Worm (Caenorhabditis elegans): ENCODE measurements around the gene F58H1.7.

Gene F58H1.7

DNA sequence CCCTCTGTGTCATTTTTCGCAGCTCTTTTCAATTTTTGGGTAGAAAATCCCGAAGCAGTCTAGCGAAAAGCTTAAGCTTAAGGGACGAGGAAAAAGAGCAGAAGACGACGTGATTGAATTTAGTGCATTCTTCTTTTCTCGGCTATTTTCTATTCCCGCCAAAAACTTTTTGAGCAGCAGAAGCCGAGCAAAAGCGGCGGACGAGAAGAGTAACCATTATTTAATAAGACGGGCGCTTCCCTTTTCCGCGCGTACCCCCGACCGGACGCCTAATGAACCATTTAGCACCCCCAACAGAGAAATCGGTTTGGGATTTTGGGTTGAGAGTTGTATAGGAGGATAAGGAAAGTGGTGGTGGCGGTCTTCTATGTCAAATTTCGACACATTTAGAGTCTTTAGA is 11.0 kb downstream of the F58H1.7 start:
- TF ChIP-seq ces-1 (GFP tag; optimal IDR thresholded peaks at IDR 0.05): peak; percentile 75
- TF ChIP-seq fkh-10 (GFP tag; optimal IDR thresholded peaks at IDR 0.05): peak; percentile 59
- TF ChIP-seq hmg-1.1 (GFP tag; IDR thresholded peaks at IDR 0.05): no peak
- peak; percentile 78 for TF ChIP-seq ctbp-1 (GFP tag; IDR thresholded peaks at IDR 0.05)

DNA sequence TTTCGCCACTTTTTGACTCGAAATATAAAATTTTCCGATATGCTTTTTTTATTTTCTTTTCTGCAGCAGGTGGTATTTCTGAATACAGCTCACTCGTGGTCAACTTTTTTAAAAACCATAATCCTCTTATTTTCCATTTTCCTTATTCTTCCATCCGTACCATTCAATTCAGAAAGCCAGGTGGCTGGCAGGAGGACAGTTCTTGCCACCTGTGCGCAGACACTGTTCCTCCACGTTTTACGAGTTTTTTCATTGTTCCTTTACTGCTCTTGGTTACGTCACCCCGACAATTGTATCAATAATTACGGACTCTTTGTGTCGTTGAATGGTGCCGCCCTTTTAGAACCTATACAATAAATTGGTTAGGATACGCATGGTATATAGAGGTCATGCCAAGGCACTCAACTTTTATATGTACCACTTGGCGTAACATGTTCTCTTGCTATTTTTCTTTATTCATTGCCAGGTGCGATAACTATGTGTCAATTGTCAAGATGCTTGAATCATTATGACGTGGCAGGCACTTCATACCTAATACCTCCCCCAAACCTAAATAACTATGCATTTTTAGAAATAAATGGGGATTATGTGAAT is 11.7 kb downstream of the F58H1.7 start:
- TF ChIP-seq T26A8.4 (GFP tag; IDR thresholded peaks at IDR 0.05): no peak
- no peak for TF ChIP-seq zfp-2 (tag; optimal IDR thresholded peaks at IDR 0.05)
- no peak for TF ChIP-seq pqm-1 (tag; optimal IDR thresholded peaks at IDR 0.05)
- no peak for TF ChIP-seq ctbp-1 (GFP tag; IDR thresholded peaks at IDR 0.05)
- TF ChIP-seq php-3 (GFP tag; IDR thresholded peaks at IDR 0.05): no peak
- TF ChIP-seq nhr-11 (tag; optimal IDR thresholded peaks at IDR 0.05): no peak
- no peak for TF ChIP-seq rbr-2 (tag; optimal IDR thresholded peaks at IDR 0.05)
- no peak for TF ChIP-seq T20F7.1 (GFP tag; optimal IDR thresholded peaks at IDR 0.05)
- TF ChIP-seq ceh-62 (tag; optimal IDR thresholded peaks at IDR 0.05): no peak
- no peak for TF ChIP-seq mes-2 (tag; optimal IDR thresholded peaks at IDR 0.05; ENCODE audit: poor library complexity, severe bottlenecking)
- no peak for TF ChIP-seq daf-8 (GFP tag; IDR thresholded peaks at IDR 0.05)
- no peak for TF ChIP-seq snpc-1.2 (GFP tag; IDR thresholded peaks at IDR 0.05)
- TF ChIP-seq F44E2.7 (GFP tag; IDR thresholded peaks at IDR 0.05): no peak
- no peak for TF ChIP-seq R02D3.7 (tag; optimal IDR thresholded peaks at IDR 0.05)
- no peak for TF ChIP-seq attf-4 (tag; optimal IDR thresholded peaks at IDR 0.05)
- TF ChIP-seq unc-130 (GFP tag; optimal IDR thresholded peaks at IDR 0.05): no peak

DNA sequence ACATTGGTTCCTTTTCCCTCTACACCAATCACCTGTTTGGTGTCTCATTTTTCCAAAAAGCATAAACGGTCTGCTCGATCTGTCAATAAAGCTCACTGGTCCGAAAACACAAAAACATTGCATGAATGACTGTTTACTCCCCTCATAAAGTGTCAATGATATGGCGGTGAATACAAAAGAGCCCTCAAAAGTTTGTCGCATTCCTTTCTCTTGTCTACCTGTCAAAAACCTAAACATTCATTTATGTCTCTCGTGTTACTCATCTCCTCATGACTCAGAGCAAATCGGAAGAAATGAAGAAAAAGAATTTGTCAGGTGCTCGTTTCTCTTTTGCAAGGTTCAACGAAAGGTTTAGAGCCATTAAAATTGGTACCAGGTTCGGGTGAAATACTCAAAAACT is 13.4 kb downstream of the F58H1.7 start:
- TF ChIP-seq pha-4 (GFP tag; IDR thresholded peaks at IDR 0.05) (no peak), pha-4 (tag; optimal IDR thresholded peaks at IDR 0.05) (peak; percentile 12), zfp-2 (tag; optimal IDR thresholded peaks at IDR 0.05) (no peak), nhr-6 (tag; optimal IDR thresholded peaks at IDR 0.05) (peak; percentile 94), hlh-30 (tag; optimal IDR thresholded peaks at IDR 0.05; ENCODE audit: insufficient read depth) (peak; percentile 18), unc-62 (GFP tag; optimal IDR thresholded peaks at IDR 0.05 in 1 of 2) (no peak), unc-62 (tag; optimal IDR thresholded peaks at IDR 0.05) (no peak)

DNA sequence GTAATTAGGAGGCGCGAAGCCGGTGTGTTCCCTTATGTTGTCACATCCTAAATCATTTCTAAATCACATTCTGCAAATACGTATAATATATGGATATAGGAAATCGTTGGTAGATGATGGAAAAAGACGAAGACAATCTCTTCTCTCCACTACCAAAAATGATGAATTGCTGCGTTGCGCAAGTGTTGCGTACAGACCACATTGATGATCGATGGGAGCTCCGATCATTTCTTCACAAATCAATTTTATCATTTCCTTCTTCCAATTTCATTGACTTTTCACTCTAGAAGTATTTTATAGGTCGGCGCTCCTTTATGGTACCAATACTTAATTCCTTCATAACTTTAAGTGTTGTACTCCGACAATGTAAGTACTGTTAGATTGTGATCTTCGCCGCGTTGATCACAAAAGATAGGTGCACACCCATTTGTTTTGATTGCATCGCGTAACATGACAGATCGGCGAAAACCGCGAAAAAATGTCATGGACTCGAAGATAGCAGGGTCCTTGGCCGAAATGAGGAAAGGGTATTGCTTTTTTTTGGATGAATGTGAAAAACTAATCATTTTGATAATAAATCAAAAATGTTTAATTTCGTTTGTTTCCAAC is 15.0 kb downstream of the F58H1.7 start:
- no peak for TF ChIP-seq fkh-10 (GFP tag; optimal IDR thresholded peaks at IDR 0.05)
- no peak for TF ChIP-seq attf-4 (tag; optimal IDR thresholded peaks at IDR 0.05)
- no peak for TF ChIP-seq sdz-12 (GFP tag; optimal IDR thresholded peaks at IDR 0.05)
- no peak for TF ChIP-seq duxl-1 (tag; optimal IDR thresholded peaks at IDR 0.05; ENCODE audit: poor library complexity)
- no peak for TF ChIP-seq php-3 (GFP tag; IDR thresholded peaks at IDR 0.05)
- TF ChIP-seq nhr-10 (tag; optimal IDR thresholded peaks at IDR 0.05): no peak
- TF ChIP-seq ceh-20 (GFP tag; IDR thresholded peaks at IDR 0.05): no peak
- TF ChIP-seq dmd-9 (GFP tag; IDR thresholded peaks at IDR 0.05): no peak
- TF ChIP-seq snpc-4 (tag; optimal IDR thresholded peaks at IDR 0.05): no peak
- TF ChIP-seq nhr-102 (tag; optimal IDR thresholded peaks at IDR 0.05): no peak
- no peak for TF ChIP-seq T20F7.1 (GFP tag; optimal IDR thresholded peaks at IDR 0.05)

DNA sequence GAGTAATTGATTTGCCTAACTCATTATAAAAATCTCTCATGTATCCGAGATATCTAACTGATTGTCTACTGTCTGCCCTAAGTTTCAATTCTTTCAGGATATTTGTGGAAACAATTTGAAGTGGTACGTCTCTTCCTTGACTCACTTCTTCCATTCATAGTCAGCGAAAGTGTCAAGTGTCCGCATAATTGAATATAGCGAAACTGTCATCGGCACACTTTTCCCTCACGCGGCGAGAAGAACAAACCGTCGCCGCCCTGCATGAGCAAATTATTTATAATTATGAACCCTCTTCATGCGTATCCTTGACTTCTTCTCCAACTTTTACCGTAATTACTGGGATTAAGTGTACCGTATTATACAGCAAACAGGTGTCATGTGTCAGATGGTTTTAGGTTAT is 16.0 kb downstream of the F58H1.7 start:
- no peak for TF ChIP-seq egl-27 (tag; optimal IDR thresholded peaks at IDR 0.05)
- no peak for TF ChIP-seq madf-9 (GFP tag; conservative IDR thresholded peaks at IDR 0.05)
- TF ChIP-seq T20F7.1 (GFP tag; optimal IDR thresholded peaks at IDR 0.05): no peak
- TF ChIP-seq aha-1 (tag): no peak
- no peak for TF ChIP-seq F44E2.7 (GFP tag; IDR thresholded peaks at IDR 0.05)
- TF ChIP-seq unc-130 (GFP tag; optimal IDR thresholded peaks at IDR 0.05): no peak
- TF ChIP-seq set-16 (GFP tag; IDR thresholded peaks at IDR 0.05): no peak
- no peak for TF ChIP-seq nhr-41 (GFP tag; IDR thresholded peaks at IDR 0.05)
- TF ChIP-seq tra-1 (GFP tag; IDR thresholded peaks at IDR 0.05): no peak
- TF ChIP-seq hmg-1.1 (GFP tag; IDR thresholded peaks at IDR 0.05): no peak
- TF ChIP-seq php-3 (GFP tag; IDR thresholded peaks at IDR 0.05): no peak
- TF ChIP-seq arid-1 (GFP tag; conservative IDR thresholded peaks at IDR 0.05): no peak
- TF ChIP-seq unc-39 (tag; optimal IDR thresholded peaks at IDR 0.05): no peak
- no peak for TF ChIP-seq fkh-10 (GFP tag; optimal IDR thresholded peaks at IDR 0.05)
- TF ChIP-seq ZK337.2 (GFP tag; IDR thresholded peaks at IDR 0.05): no peak
- TF ChIP-seq mdl-1 (tag; optimal IDR thresholded peaks at IDR 0.05): no peak
- no peak for TF ChIP-seq ceh-82 (tag; optimal IDR thresholded peaks at IDR 0.05)
- TF ChIP-seq daf-19 (GFP tag; conservative IDR thresholded peaks at IDR 0.05): no peak
